Fruit fly (Drosophila melanogaster): ENCODE data around the gene RpS10b.

The RpS10b gene

dm6 chrX:19631365-19631832, 33.6 kb downstream of the RpS10b start (continued):
- TF ChIP-seq CG1529 (GFP tag; optimal IDR thresholded peaks at IDR 0.05): no peak
- 0 out of 3 replicates have a peak, but pooled peaks have one; percentile 44 for TF ChIP-seq HLH4C (GFP tag; IDR thresholded peaks at IDR 0.05; ENCODE audit: partially characterized antibody)
- TF ChIP-seq CG31365 (tag; optimal IDR thresholded peaks at IDR 0.05): no peak
- peak; percentile 83 for TF ChIP-seq CG4360 (GFP tag; IDR thresholded peaks at IDR 0.05)
- no peak for TF ChIP-seq ara (GFP tag; IDR thresholded peaks at IDR 0.05)
- no peak for TF ChIP-seq Taf1 (GFP tag; IDR thresholded peaks at IDR 0.05)
- TF ChIP-seq Aef1 (GFP tag; IDR thresholded peaks at IDR 0.05): peak; percentile 67
- no peak for TF ChIP-seq ro (GFP tag; IDR thresholded peaks at IDR 0.05)
- TF ChIP-seq CG11695 (GFP tag; IDR thresholded peaks at IDR 0.05): peak; percentile 64; the same call in 1 of the 3 replicates
- no peak for TF ChIP-seq B-H1 (GFP tag; IDR thresholded peaks at IDR 0.05)
- TF ChIP-seq chif (GFP tag; optimal IDR thresholded peaks at IDR 0.05): no peak
- TF ChIP-seq CG12942 (GFP tag; optimal IDR thresholded peaks at IDR 0.05): no peak
- TF ChIP-seq CG9817 (tag; optimal IDR thresholded peaks at IDR 0.05): no peak
- no peak for TF ChIP-seq Stat92E (GFP tag; optimal IDR thresholded peaks at IDR 0.05)
- no peak for TF ChIP-seq sob (GFP tag; IDR thresholded peaks at IDR 0.05)
- TF ChIP-seq insv (GFP tag; optimal IDR thresholded peaks at IDR 0.05): no peak
- TF ChIP-seq bbx (GFP tag; IDR thresholded peaks at IDR 0.05; ENCODE audit: partially characterized antibody): peak; percentile 47
- no peak for TF ChIP-seq Eip74EF (GFP tag; optimal IDR thresholded peaks at IDR 0.05)
- TF ChIP-seq CG12155 (GFP tag; optimal IDR thresholded peaks at IDR 0.05): peak; percentile 51
- peak; percentile 42; the same call in 1 of the 2 replicates for TF ChIP-seq Bgb (GFP tag; IDR thresholded peaks at IDR 0.05; ENCODE audit: partially characterized antibody)
- TF ChIP-seq lola (GFP tag; optimal IDR thresholded peaks at IDR 0.05): no peak
- no peak for TF ChIP-seq sug (tag; optimal IDR thresholded peaks at IDR 0.05)
- no peak for TF ChIP-seq Nf-YB (GFP tag; optimal IDR thresholded peaks at IDR 0.05)
- no peak for TF ChIP-seq Camta (GFP tag; optimal IDR thresholded peaks at IDR 0.05)
- TF ChIP-seq exex (tag; optimal IDR thresholded peaks at IDR 0.05): no peak
- no peak for TF ChIP-seq Hand (GFP tag; optimal IDR thresholded peaks at IDR 0.05)
- no peak for TF ChIP-seq sisA (GFP tag; IDR thresholded peaks at IDR 0.05)
- TF ChIP-seq NK7.1 (GFP tag; optimal IDR thresholded peaks at IDR 0.05): no peak
- TF ChIP-seq MBD-R2 (GFP tag; IDR thresholded peaks at IDR 0.05): no peak
- TF ChIP-seq sqz (GFP tag; optimal IDR thresholded peaks at IDR 0.05): no peak
- no peak for TF ChIP-seq tgo (GFP tag; IDR thresholded peaks at IDR 0.05)
- TF ChIP-seq Chrac-16 (GFP tag; optimal IDR thresholded peaks at IDR 0.05): no peak
- no peak for TF ChIP-seq CG8944 (GFP tag; optimal IDR thresholded peaks at IDR 0.05)
- TF ChIP-seq CG43689 (GFP tag; IDR thresholded peaks at IDR 0.05): no peak
- peak; percentile 31; the same call in 1 of the 3 replicates for TF ChIP-seq Opbp (GFP tag; IDR thresholded peaks at IDR 0.05; ENCODE audit: partially characterized antibody)
- no peak for TF ChIP-seq CG4424 (GFP tag; optimal IDR thresholded peaks at IDR 0.05)
- no peak for TF ChIP-seq row (GFP tag; IDR thresholded peaks at IDR 0.05)
- TF ChIP-seq CG30431 (GFP tag; optimal IDR thresholded peaks at IDR 0.05): no peak
- TF ChIP-seq YL-1 (GFP tag; optimal IDR thresholded peaks at IDR 0.05): peak; percentile 44
- TF ChIP-seq nom (GFP tag; optimal IDR thresholded peaks at IDR 0.05): peak; percentile 62
- no peak for TF ChIP-seq CG16779 (GFP tag; IDR thresholded peaks at IDR 0.05)
- TF ChIP-seq al (GFP tag; IDR thresholded peaks at IDR 0.05): no peak
- no peak for TF ChIP-seq CG11560 (tag; IDR thresholded peaks at IDR 0.05)
- no peak for TF ChIP-seq Neu2 (GFP tag; optimal IDR thresholded peaks at IDR 0.05; ENCODE audit: borderline replicate concordance)
- TF ChIP-seq CG11696 (GFP tag; IDR thresholded peaks at IDR 0.05): no peak
- TF ChIP-seq ato (GFP tag; IDR thresholded peaks at IDR 0.05; ENCODE audit: partially characterized antibody): 0 out of 2 replicates have a peak, but pooled peaks have one; percentile 18
- TF ChIP-seq CG1832 (GFP tag; optimal IDR thresholded peaks at IDR 0.05): no peak
- no peak for TF ChIP-seq Side (GFP tag; optimal IDR thresholded peaks at IDR 0.05)
- no peak for TF ChIP-seq CG3065 (GFP tag; optimal IDR thresholded peaks at IDR 0.05)
- no peak for TF ChIP-seq jigr1 (GFP tag; IDR thresholded peaks at IDR 0.05)
- peak; percentile 98 for TF ChIP-seq p53 (GFP tag; optimal IDR thresholded peaks at IDR 0.05)

Measured in whole organism, embryonic.